Worm (Caenorhabditis elegans) whole organism, L4 larva: ENCODE results near the gene taf-6.2.

ENCODE experiments used
- ces-1 ChIP-seq: fragments of 150-350 bp; sonication (generic microtip); optimal IDR thresholded peaks from 4 replicates; lab custom pipeline; 2014; ENCODE audit warnings: missing biosample characterization, missing genetic modification reagents, missing genetic modification characterization
- pqm-1 ChIP-seq: sonication (generic microtip); optimal IDR thresholded peaks from 2 replicates; lab custom pipeline; 2017; ENCODE audit warnings: missing biosample characterization, missing genetic modification characterization

DNA sequence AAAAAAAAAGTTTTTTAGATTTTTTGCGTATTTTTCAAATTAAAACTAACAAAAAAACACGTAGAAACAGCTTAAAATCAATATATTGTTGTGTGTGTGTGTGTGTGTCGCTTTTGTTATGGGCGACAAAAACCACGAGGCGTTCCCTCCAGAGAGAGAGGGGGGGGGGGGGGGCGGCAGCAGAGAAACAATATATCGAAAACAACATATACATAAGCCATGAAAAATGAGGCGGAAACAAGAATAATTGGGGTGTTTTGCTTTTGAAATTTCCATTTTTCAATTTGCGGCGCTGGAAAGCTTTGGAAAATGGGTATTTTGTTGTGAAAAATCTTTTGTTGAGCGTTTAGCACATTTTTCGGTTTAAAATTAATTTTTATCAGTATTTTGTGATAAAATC is 30.8 kb upstream of the taf-6.2 start, which contains the start of gene Y37E11AM.2:
- TF ChIP-seq pqm-1 (tag; lab: Kevin White, UChicago): no peak
- no peak for TF ChIP-seq ces-1 (GFP tag; lab: Kevin White, UChicago)
